Worm (Caenorhabditis elegans) whole organism, L3 larva: Measurements from ENCODE around the gene cyn-2.

Experiments used
- aly-2 ChIP-seq: fragments of 150-350 bp; optimal IDR thresholded peaks from 2 replicates; lab custom pipeline; 2014; ENCODE audit warnings: missing biosample characterization, missing genetic modification characterization
- ceh-9 ChIP-seq: sonication (generic microtip); optimal IDR thresholded peaks from 2 replicates; lab custom pipeline; 2018; ENCODE audit warnings: missing biosample characterization, missing genetic modification characterization
- egl-27 ChIP-seq: sonication (generic microtip); optimal IDR thresholded peaks from 4 replicates; lab custom pipeline; 2017; ENCODE audit warnings: missing biosample characterization, missing genetic modification reagents, missing genetic modification characterization
- nhr-76 ChIP-seq: fragments of 150-350 bp; sonication (generic microtip); optimal IDR thresholded peaks from 5 replicates; lab custom pipeline; 2014; ENCODE audit warnings: missing biosample characterization, missing genetic modification characterization
- skn-1 ChIP-seq: fragments of 150-350 bp; optimal IDR thresholded peaks from 2 replicates; lab custom pipeline; 2014; ENCODE audit warnings: missing biosample characterization, missing genetic modification characterization
- unc-62 ChIP-seq: fragments of 150-350 bp; sonication (generic microtip); optimal IDR thresholded peaks from 4 replicates; lab custom pipeline; 2014; ENCODE audit warnings: missing biosample characterization, missing genetic modification reagents, missing genetic modification characterization

DNA sequence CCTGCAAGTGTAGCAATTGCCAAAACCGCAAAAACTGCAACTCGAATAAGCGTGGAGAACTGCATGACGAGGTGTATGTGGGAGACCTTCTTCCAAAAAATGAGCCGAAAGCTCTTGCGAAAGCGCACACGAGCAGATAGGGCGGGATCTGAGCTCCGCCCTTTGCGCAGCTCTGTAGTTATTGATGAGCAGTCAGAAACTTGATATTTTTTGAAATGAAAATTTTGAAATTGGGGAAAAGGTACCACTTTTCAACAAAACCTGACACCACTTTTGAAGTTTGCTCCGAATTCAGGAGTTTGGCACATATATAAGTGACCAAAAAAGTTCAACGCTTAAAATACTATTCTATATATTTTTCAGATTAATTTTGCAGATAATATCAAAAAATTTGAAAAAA, 24.7 kb upstream of the cyn-2 start, which contains the start of gene flp-15:
- TF ChIP-seq ceh-9 (tag; lab: Kevin White, UChicago): no peak
- no peak for TF ChIP-seq aly-2 (tag; lab: Kevin White, UChicago)
- TF ChIP-seq unc-62 (GFP tag; lab: Kevin White, UChicago): no peak
- no peak for TF ChIP-seq egl-27 (tag; lab: Kevin White, UChicago)
- no peak for TF ChIP-seq nhr-76 (tag; lab: Kevin White, UChicago)
- no peak for TF ChIP-seq skn-1
